Fruit fly (Drosophila melanogaster) whole organism, larva: Measurements from ENCODE around the gene shtd.

ENCODE experiments used
- noc ChIP-seq: fragments of 200-800 bp; sonication (Bioruptor generic); optimal IDR thresholded peaks from 3 replicates; lab custom pipeline; 2019; ENCODE audit warnings: missing biosample characterization, mild to moderate bottlenecking, missing genetic modification characterization, moderate library complexity

shtd gene

DNA sequence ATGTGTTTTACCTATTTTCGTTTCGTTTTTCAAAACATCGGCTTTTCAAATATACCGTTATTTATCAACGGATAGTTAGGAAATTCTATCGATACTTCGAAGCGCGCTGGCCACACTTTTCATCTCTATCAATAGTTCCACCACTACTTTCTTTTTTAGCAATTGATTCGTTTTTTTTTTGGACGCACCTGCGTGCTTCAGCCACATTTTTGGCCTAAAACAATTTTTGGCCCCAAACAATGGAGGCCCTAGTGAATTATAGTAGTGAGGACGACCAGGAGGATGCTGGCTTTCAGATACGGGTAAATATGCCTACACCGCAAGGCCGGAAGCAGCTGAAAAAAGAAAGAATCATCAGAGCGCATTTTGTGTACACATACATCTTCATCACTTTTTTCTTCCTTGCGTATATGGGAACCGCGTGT is 20.0 kb upstream of the shtd start, which contains the start of gene CG6340:
Gene CG6340 (plus strand): TSS at position 139 of the 425 bp plus-strand sequence.
- no peak for TF ChIP-seq noc (tag; lab: Kevin White, UChicago)

DNA sequence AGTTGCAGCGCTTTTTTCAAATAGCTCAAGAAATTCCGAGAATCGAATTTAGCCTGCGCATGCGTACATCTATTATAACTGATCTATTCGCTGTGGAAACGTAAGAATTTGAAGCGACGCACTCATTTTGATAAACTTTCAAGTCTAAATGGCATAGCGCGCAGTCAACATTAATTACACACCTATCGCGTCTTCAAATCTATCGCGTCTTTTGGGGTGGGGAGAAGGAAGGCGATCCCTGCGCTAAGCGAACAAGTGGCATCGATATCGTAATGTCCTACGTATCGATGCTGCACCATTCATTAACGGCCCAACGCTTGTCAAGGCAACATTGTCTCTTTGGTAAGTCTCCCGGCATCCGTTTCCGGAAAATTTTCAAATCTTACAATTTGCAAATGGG is 13.6 kb upstream of the shtd start, which contains the start of gene CG6324:
Gene CG6324 (plus strand): TSS at position 301 of the 400 bp plus-strand sequence.
- no peak for TF ChIP-seq noc (tag; lab: Kevin White, UChicago)

- TF ChIP-seq noc (tag; lab: Kevin White, UChicago): no peak
These were observed 13.1 kb upstream of the shtd start, which contains the start of gene mh for dm6 chrX:15475367-15475789. Gene mh (minus strand): TSS chrX:15475400.

DNA sequence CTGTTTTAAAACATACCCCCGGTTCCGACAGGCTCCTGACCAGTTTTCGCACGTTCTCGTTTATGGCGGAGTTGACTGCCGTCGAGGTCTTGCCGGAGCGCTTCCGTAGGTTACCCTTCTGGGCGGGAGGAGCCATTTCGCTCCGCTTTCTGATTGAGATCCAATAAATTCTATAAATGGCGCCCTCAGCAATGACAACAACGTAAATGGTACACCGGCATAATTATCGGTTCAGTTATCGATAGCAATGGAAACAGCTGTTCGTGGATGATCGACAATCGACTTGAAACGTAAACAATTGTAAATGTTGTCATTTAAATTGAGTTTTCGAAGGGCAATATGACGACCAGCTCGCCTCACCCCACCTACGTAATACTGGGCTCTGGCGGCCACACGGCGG is 9.7 kb upstream of the shtd start, which contains the start of the genes Grip128 and Alg14:
Gene Grip128 (minus strand): TSS at position 216 of the 400 bp plus-strand sequence.
Gene Alg14 (plus strand): TSS at position 261 of the 400 bp plus-strand sequence.
- TF ChIP-seq noc (tag; lab: Kevin White, UChicago): no peak

dm6 chrX:15467402-15467941 is 5.2 kb upstream of the shtd start, which contains the start of the genes CG15642 and CG15641:
Gene CG15642 (minus strand): TSS chrX:15467757.
Gene CG15641 (plus strand): TSS chrX:15467891.
- no peak for TF ChIP-seq noc (tag; lab: Kevin White, UChicago)

DNA sequence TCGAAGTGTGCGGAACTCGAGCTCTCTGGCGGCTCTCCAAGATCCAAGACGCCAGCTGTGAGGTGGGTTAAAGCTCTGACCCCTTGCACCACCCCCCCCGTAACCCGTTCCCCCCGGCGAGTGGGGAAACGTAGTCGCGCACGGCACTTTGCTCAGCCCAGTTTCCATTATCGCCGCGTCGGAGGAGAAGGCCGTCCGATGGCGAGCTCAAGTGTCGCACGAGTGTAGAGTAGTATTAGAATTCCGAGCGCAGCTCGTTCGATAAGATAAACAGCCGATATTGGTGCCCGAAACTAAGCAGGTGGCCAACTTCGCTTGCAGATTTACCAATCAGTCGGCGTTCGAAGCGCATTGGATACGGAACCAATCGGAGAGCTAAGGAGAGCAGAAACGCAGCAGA is 3.2 kb upstream of the shtd start:
- TF ChIP-seq noc (tag; lab: Kevin White, UChicago): no peak

dm6 chrX:15464531-15464930 is 2.3 kb upstream of the shtd start:
- no peak for TF ChIP-seq noc (tag; lab: Kevin White, UChicago)

- TF ChIP-seq noc (tag; lab: Kevin White, UChicago): peak; percentile 64
These were observed 9.1 kb downstream of the shtd start, which contains the start of gene CG11655 for dm6 chrX:15453121-15453520. Gene CG11655 (plus strand): TSS chrX:15453471.

DNA sequence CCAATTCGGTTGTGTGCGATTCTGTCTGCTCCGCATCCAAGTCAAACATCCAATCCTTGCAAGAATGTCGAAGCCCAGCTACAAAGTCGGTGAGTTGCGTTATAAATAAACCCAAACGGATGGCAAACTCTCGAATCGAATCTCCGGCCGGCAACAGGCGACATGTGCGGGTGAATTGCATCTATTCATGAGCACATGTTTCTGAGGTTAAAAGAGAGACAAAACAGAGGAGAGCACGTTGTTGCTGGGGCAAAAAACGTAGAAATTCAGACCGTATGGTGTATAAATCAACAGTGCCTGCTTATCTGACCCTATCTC is 12.0 kb downstream of the shtd start:
- no peak for TF ChIP-seq noc (tag; lab: Kevin White, UChicago)

DNA sequence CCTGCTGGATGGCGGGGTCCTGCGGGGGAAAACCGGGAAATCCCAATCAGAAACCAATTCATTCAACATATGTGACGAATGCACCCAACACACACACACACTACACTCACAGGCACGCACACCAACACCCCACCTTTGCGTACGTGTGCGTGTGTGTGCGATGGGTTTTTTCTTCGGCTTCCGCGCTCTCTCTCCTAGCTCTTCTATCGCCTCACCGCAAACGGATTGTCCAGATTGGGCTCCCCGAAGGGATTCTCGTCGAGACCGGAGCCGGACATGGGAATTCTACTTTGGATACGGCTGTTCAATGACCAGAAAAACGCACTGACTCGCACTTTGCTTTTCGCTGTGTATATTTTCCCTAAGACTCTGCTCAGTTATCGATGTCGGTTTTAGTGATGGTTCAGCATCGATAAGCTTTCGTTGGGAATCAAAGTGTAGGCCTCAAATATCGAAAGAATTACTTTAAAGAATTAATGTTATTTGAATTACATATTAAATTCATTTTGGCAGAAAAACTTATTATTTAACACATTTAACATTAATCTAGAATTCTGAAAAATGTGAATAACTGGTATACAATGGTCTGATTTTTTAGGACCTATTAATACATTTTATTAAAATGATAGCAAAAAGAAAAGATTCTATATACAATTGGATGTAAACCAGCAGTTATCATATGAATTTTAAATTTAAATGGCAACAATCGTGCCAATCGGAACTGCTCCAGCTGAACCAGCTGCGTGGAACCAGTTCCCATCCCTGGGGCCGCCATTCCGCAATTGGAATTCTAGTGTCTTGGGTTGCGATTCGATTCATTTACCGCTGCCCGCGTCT is 12.5 kb downstream of the shtd start, which contains the start of the genes Scamp and Ahcy:
Gene Scamp (minus strand): TSS at position 394 of the 837 bp plus-strand sequence.
Gene Ahcy (plus strand): TSS at position 772 of the 837 bp plus-strand sequence.
- TF ChIP-seq noc (tag; lab: Kevin White, UChicago): no peak

- TF ChIP-seq noc (tag; lab: Kevin White, UChicago): no peak
These were observed 13.4 kb downstream of the shtd start for dm6 chrX:15448809-15449208.

- no peak for TF ChIP-seq noc (tag; lab: Kevin White, UChicago)
These were observed 14.1 kb downstream of the shtd start for dm6 chrX:15448136-15448535.

DNA sequence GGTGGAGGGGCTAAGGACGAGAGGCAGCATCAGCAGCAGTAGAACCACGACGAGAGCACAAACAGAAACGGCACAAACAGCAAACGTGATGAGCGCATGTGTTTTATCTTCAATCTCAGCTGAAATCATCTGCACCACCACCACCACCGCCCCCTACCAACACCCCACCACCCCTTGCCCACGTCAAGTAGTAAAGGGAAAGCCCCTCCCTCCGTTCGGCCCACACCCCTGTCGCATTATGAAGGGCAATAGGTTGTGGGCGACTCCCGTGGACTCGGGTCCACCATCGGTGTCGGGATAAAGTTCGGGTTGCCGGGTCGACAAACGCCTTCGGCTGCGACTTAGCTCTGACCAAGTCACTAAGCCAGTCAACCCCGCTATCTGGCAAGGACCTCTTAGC is 18.7 kb downstream of the shtd start:
- no peak for TF ChIP-seq noc (tag; lab: Kevin White, UChicago)

DNA sequence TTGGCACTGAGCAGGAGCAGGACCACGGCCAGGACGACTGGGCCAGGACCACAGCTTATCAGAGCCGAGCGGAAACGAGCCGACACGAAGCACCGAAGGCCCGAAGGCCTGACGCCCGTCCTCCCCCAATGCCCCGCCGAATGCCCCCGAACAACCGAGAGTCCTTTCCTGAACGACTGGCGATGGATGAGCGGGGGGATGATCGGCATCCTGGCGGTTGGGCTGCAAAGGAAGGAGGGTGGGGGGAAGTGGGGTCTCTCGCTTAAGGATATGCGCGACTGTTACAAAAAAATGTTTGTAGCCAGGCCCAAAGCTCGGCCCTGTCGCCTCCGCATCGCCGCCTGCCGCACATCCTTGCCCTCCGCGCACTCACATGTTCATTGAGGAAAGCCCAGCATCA is 21.0 kb downstream of the shtd start, which contains the start of gene Cngl:
Gene Cngl (minus strand): TSS at position 8 of the 400 bp plus-strand sequence.
- no peak for TF ChIP-seq noc (tag; lab: Kevin White, UChicago)

- TF ChIP-seq noc (tag; lab: Kevin White, UChicago): no peak
These were observed 55.4 kb downstream of the shtd start for dm6 chrX:15406811-15407210.
